Fruit fly (Drosophila melanogaster): ENCODE results near the gene CG5953.

CG5953 gene

DNA sequence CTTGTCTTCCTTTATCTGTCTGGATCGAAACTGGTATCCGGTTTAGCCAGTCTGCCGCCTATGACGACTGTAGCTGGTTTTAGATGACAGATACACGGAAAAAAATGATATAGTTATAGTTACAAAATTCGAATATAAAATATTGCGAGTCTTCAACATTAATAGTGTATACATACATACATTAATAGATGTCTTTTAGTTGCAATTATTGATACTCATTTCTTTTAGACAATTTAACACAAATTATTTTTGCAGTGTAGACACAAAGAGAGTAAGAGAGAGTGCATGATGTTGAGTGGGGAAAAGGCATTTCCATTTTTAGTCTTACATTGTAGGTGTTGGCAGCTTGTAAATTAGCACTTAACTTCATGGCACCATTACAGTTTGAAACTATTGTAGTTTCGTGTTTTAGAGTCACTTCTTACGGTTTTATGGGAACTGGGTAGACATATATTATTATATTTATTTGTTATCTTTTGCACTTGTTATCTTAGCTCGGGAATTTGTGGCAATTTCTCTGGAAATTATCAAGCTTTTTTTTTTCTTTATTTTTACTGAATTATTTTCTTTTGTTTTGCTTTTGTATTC is 37.4 kb downstream of the CG5953 start (continued):
- no peak for TF ChIP-seq pzg (GFP tag; optimal IDR thresholded peaks at IDR 0.05)
- TF ChIP-seq CG16815 (GFP tag; optimal IDR thresholded peaks at IDR 0.05): peak; percentile 73
- TF ChIP-seq CG14050 (GFP tag; IDR thresholded peaks at IDR 0.05): peak; percentile 75
- TF ChIP-seq Six4 (GFP tag; optimal IDR thresholded peaks at IDR 0.05): no peak
- no peak for TF ChIP-seq zen (tag; optimal IDR thresholded peaks at IDR 0.05)
- TF ChIP-seq CG10565 (GFP tag; optimal IDR thresholded peaks at IDR 0.05): no peak
- no peak for TF ChIP-seq CG14860 (GFP tag; IDR thresholded peaks at IDR 0.05; ENCODE audit: partially characterized antibody)
- TF ChIP-seq exex (tag; optimal IDR thresholded peaks at IDR 0.05): no peak
- TF ChIP-seq gcm (GFP tag; optimal IDR thresholded peaks at IDR 0.05): peak; percentile 95
- peak; percentile 75 for TF ChIP-seq CG2120 (GFP tag; optimal IDR thresholded peaks at IDR 0.05)
- no peak for TF ChIP-seq Mad (GFP tag; optimal IDR thresholded peaks at IDR 0.05)
- no peak for TF ChIP-seq br (optimal IDR thresholded peaks at IDR 0.05)
- peak; percentile 82 for TF ChIP-seq wor (GFP tag; IDR thresholded peaks at IDR 0.05)
- peak; percentile 77 for TF ChIP-seq CG12155 (GFP tag; optimal IDR thresholded peaks at IDR 0.05)
- TF ChIP-seq slbo (GFP tag; IDR thresholded peaks at IDR 0.05): peak; percentile 81
- TF ChIP-seq pfk (GFP tag; optimal IDR thresholded peaks at IDR 0.05): no peak
- TF ChIP-seq CG6654 (GFP tag; optimal IDR thresholded peaks at IDR 0.05): peak; percentile 94
- peak; percentile 40 for TF ChIP-seq mam (GFP tag; optimal IDR thresholded peaks at IDR 0.05)
- TF ChIP-seq CG6765 (GFP tag; optimal IDR thresholded peaks at IDR 0.05): no peak
- TF ChIP-seq CG16779 (GFP tag; IDR thresholded peaks at IDR 0.05): no peak
- no peak for TF ChIP-seq CG5953 (GFP tag; IDR thresholded peaks at IDR 0.05)
- no peak for TF ChIP-seq onecut (GFP tag; IDR thresholded peaks at IDR 0.05)
- TF ChIP-seq CG11085 (GFP tag; IDR thresholded peaks at IDR 0.05): no peak
- TF ChIP-seq rib (GFP tag; IDR thresholded peaks at IDR 0.05): peak; percentile 72
- TF ChIP-seq CG8281 (tag; optimal IDR thresholded peaks at IDR 0.05): no peak
- TF ChIP-seq CG1529 (GFP tag; optimal IDR thresholded peaks at IDR 0.05): peak; percentile 83
- peak; percentile 77 for TF ChIP-seq CG12942 (GFP tag; optimal IDR thresholded peaks at IDR 0.05)
- peak; percentile 65 for TF ChIP-seq CHES-1-like (GFP tag; optimal IDR thresholded peaks at IDR 0.05)
- TF ChIP-seq CG9727 (GFP tag; optimal IDR thresholded peaks at IDR 0.05): no peak
- TF ChIP-seq Dp (GFP tag; optimal IDR thresholded peaks at IDR 0.05): no peak
- TF ChIP-seq eyg (GFP tag; optimal IDR thresholded peaks at IDR 0.05): no peak
- 0 out of 3 replicates have a peak, but pooled peaks have one; percentile 34 for TF ChIP-seq so (GFP tag; IDR thresholded peaks at IDR 0.05)
- TF ChIP-seq CG4730 (GFP tag; IDR thresholded peaks at IDR 0.05): no peak
- no peak for TF ChIP-seq CG18764 (GFP tag; optimal IDR thresholded peaks at IDR 0.05)
- TF ChIP-seq CG17829 (tag; optimal IDR thresholded peaks at IDR 0.05): no peak
- TF ChIP-seq sr (GFP tag; IDR thresholded peaks at IDR 0.05): no peak
- no peak for TF ChIP-seq Kr (GFP tag; optimal IDR thresholded peaks at IDR 0.05)
- TF ChIP-seq jumu (GFP tag; optimal IDR thresholded peaks at IDR 0.05): no peak
- no peak for TF ChIP-seq NK7.1 (GFP tag; optimal IDR thresholded peaks at IDR 0.05)
- no peak for TF ChIP-seq Asciz (GFP tag; optimal IDR thresholded peaks at IDR 0.05)
- peak; percentile 48 for TF ChIP-seq cad (GFP tag; optimal IDR thresholded peaks at IDR 0.05)
- peak; percentile 56 for TF ChIP-seq shn (GFP tag; optimal IDR thresholded peaks at IDR 0.05)
- TF ChIP-seq en (GFP tag; optimal IDR thresholded peaks at IDR 0.05): peak; percentile 84
- peak; percentile 78 for TF ChIP-seq lilli (GFP tag; optimal IDR thresholded peaks at IDR 0.05)
- TF ChIP-seq sens-2 (GFP tag; IDR thresholded peaks at IDR 0.05): peak; percentile 59; the same call in 1 of the 2 replicates
- no peak for TF ChIP-seq Hey (tag; optimal IDR thresholded peaks at IDR 0.05)
- TF ChIP-seq CG10654 (GFP tag; optimal IDR thresholded peaks at IDR 0.05): no peak
- TF ChIP-seq pan (optimal IDR thresholded peaks at IDR 0.05): no peak
- TF ChIP-seq pan (GFP tag; optimal IDR thresholded peaks at IDR 0.05 in 1 of 2, IDR thresholded peaks at IDR 0.05 in 1 of 2): no peak
- TF ChIP-seq pnt (GFP tag; optimal IDR thresholded peaks at IDR 0.05): peak; percentile 67
- TF ChIP-seq CG12104 (GFP tag; optimal IDR thresholded peaks at IDR 0.05): no peak
- no peak for TF ChIP-seq Ets97D (GFP tag; optimal IDR thresholded peaks at IDR 0.05)
